Fruit fly (Drosophila melanogaster): Measurements from ENCODE around the gene NijA.

DNA sequence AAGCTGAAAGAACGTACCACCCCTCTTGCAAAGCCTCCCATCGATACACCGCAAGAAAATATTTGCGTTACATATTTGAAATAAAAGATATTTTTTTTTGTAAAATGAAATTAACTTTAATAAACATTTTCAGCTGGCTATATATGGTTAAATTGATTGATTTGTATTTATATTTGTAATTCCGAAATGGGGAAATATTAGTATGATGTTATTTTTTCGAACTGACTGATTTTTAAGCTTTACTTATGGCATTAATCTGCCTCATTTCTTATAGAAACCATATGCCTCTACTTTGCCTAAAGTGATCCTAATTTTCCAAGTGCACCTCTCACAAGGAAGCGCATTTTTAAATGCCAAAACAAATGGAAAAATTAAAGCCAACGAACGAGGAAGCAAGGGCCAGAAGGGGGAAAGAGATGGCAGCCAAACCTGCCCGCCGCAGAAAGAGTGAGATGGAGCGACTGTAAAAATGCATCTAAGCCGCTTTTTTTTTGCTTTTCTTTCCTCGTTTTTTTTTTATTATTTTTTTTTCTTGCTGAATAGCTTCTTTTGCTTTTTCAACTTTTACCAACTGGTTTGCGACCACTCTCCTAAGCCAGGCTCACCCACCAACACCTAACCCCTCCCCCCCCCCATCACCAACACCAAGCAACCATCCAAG lies 16.9 kb upstream of the NijA start:
- TF ChIP-seq CG6792 (GFP tag; optimal IDR thresholded peaks at IDR 0.05), result peak; percentile 65
- TF ChIP-seq cyc (GFP tag; optimal IDR thresholded peaks at IDR 0.05), result peak; percentile 76
- peak; percentile 89 for TF ChIP-seq Lpt (GFP tag; optimal IDR thresholded peaks at IDR 0.05)
